Worm (Caenorhabditis elegans): ENCODE measurements around the gene Y69E1A.3.

Gene Y69E1A.3

ce11 chrIV:10918877-10919560, 33.1 kb upstream of the Y69E1A.3 start (continued):
- TF ChIP-seq elt-2 (tag; optimal IDR thresholded peaks at IDR 0.05): no peak
- TF ChIP-seq ceh-9 (tag; optimal IDR thresholded peaks at IDR 0.05): no peak
- TF ChIP-seq ztf-16 (tag; optimal IDR thresholded peaks at IDR 0.05): no peak
- TF ChIP-seq elt-4 (tag; optimal IDR thresholded peaks at IDR 0.05): no peak
- TF ChIP-seq pqm-1 (tag; optimal IDR thresholded peaks at IDR 0.05): no peak
- TF ChIP-seq lim-6 (tag; optimal IDR thresholded peaks at IDR 0.05): no peak
- TF ChIP-seq Y22D7AL.16 (tag; optimal IDR thresholded peaks at IDR 0.05): no peak
- TF ChIP-seq nhr-232 (tag; optimal IDR thresholded peaks at IDR 0.05): no peak
- TF ChIP-seq sox-2 (GFP tag; IDR thresholded peaks at IDR 0.05): no peak
- no peak for TF ChIP-seq pat-9 (tag; optimal IDR thresholded peaks at IDR 0.05)
- no peak for TF ChIP-seq zip-5 (tag; optimal IDR thresholded peaks at IDR 0.05)
- peak; percentile 72 for TF ChIP-seq unc-55 (GFP tag; optimal IDR thresholded peaks at IDR 0.05)
- TF ChIP-seq K09A11.1 (tag; optimal IDR thresholded peaks at IDR 0.05; ENCODE audit: insufficient read depth): no peak
- TF ChIP-seq K02D7.2 (tag; optimal IDR thresholded peaks at IDR 0.05): no peak
- no peak for TF ChIP-seq hlh-15 (tag; optimal IDR thresholded peaks at IDR 0.05)
- TF ChIP-seq ahr-1 (tag; optimal IDR thresholded peaks at IDR 0.05): no peak
- TF ChIP-seq ceh-24 (tag; optimal IDR thresholded peaks at IDR 0.05): no peak
- TF ChIP-seq ets-4 (tag; optimal IDR thresholded peaks at IDR 0.05): no peak
- TF ChIP-seq fkh-10 (GFP tag; optimal IDR thresholded peaks at IDR 0.05): no peak
- TF ChIP-seq nfya-1 (tag; optimal IDR thresholded peaks at IDR 0.05): peak; percentile 69
- no peak for TF ChIP-seq gmeb-2 (tag; optimal IDR thresholded peaks at IDR 0.05)
- TF ChIP-seq T23F11.4 (GFP tag; optimal IDR thresholded peaks at IDR 0.05): no peak
- peak; percentile 10 for TF ChIP-seq ceh-19 (GFP tag; optimal IDR thresholded peaks at IDR 0.05)
- no peak for TF ChIP-seq pag-3 (tag; optimal IDR thresholded peaks at IDR 0.05; ENCODE audit: borderline replicate concordance)
- no peak for TF ChIP-seq lin-11 (tag; optimal IDR thresholded peaks at IDR 0.05)
- no peak for TF ChIP-seq nhr-11 (tag; optimal IDR thresholded peaks at IDR 0.05)
- TF ChIP-seq fax-1 (tag; optimal IDR thresholded peaks at IDR 0.05): no peak
- no peak for TF ChIP-seq che-1 (tag; optimal IDR thresholded peaks at IDR 0.05)
- no peak for TF ChIP-seq sox-4 (tag; optimal IDR thresholded peaks at IDR 0.05)
- TF ChIP-seq F13H6.1 (tag; optimal IDR thresholded peaks at IDR 0.05): peak; percentile 6
- TF ChIP-seq ceh-22 (tag; optimal IDR thresholded peaks at IDR 0.05): no peak
- peak; percentile 66 for TF ChIP-seq ceh-34 (tag; optimal IDR thresholded peaks at IDR 0.05)
- TF ChIP-seq C38D4.7 (GFP tag; optimal IDR thresholded peaks at IDR 0.05): no peak
- TF ChIP-seq unc-86 (tag; optimal IDR thresholded peaks at IDR 0.05): no peak
- no peak for TF ChIP-seq unc-3 (GFP tag; conservative IDR thresholded peaks at IDR 0.05)
- no peak for TF ChIP-seq unc-3 (tag; optimal IDR thresholded peaks at IDR 0.05)
- no peak for TF ChIP-seq ceh-48 (tag; optimal IDR thresholded peaks at IDR 0.05)
- TF ChIP-seq hlh-6 (tag; optimal IDR thresholded peaks at IDR 0.05): no peak
- TF ChIP-seq ceh-18 (tag; optimal IDR thresholded peaks at IDR 0.05): peak; percentile 77
- TF ChIP-seq odd-2 (tag; optimal IDR thresholded peaks at IDR 0.05): no peak
- no peak for TF ChIP-seq madf-2 (tag; optimal IDR thresholded peaks at IDR 0.05)
- no peak for TF ChIP-seq ceh-45 (GFP tag; IDR thresholded peaks at IDR 0.05)
- no peak for TF ChIP-seq pha-2 (tag; optimal IDR thresholded peaks at IDR 0.05)
- no peak for TF ChIP-seq pros-1 (tag; optimal IDR thresholded peaks at IDR 0.05)
- TF ChIP-seq pax-1 (tag; optimal IDR thresholded peaks at IDR 0.05): peak; percentile 29
- TF ChIP-seq fkh-6 (tag; optimal IDR thresholded peaks at IDR 0.05): no peak
- TF ChIP-seq ceh-14 (tag; optimal IDR thresholded peaks at IDR 0.05): no peak
- TF ChIP-seq eyg-1 (tag; optimal IDR thresholded peaks at IDR 0.05): no peak
- TF ChIP-seq rnt-1 (tag; optimal IDR thresholded peaks at IDR 0.05): peak; percentile 2
- TF ChIP-seq ref-2 (tag; optimal IDR thresholded peaks at IDR 0.05): peak; percentile 56
- no peak for TF ChIP-seq dve-1 (tag; optimal IDR thresholded peaks at IDR 0.05)

Measured in whole organism, late embryonic.